Fruit fly (Drosophila melanogaster) whole organism, pupa: Measurements from ENCODE around the gene CG9395.
A peak's percentile ranks its signal among the peaks of the same experiment; 100 is the strongest.

Experiments used
- CG14655 ChIP-seq: fragments of 200-800 bp; sonication (Bioruptor generic); optimal IDR thresholded peaks from 3 replicates; lab custom pipeline; 2017; ENCODE audit warnings: mild to moderate bottlenecking, missing biosample characterization, missing genetic modification reagents, missing genetic modification characterization
- CG15710 ChIP-seq: fragments of 200-800 bp; sonication (Bioruptor generic); optimal IDR thresholded peaks from 2 replicates; lab custom pipeline; 2018; ENCODE audit warnings: missing biosample characterization, mild to moderate bottlenecking, missing genetic modification characterization, moderate library complexity
- CG34367 ChIP-seq: fragments of 200-800 bp; sonication (Bioruptor generic); optimal IDR thresholded peaks from 2 replicates; lab custom pipeline; 2018; ENCODE audit warnings: missing biosample characterization, mild to moderate bottlenecking, missing genetic modification characterization
- CG4496 ChIP-seq: fragments of 200-800 bp; sonication (Bioruptor generic); IDR thresholded peaks from 3 replicates; pipeline ENCODE4 v1.3.6; 2022; ENCODE audit warnings: missing biosample characterization, missing genetic modification characterization
- CG8159 ChIP-seq: fragments of 200-800 bp; sonication (Bioruptor generic); optimal IDR thresholded peaks from 3 replicates; lab custom pipeline; 2018; ENCODE audit warnings: missing biosample characterization, mild to moderate bottlenecking, missing genetic modification characterization, moderate library complexity
- CG8301 ChIP-seq: fragments of 200-800 bp; sonication (Bioruptor generic); optimal IDR thresholded peaks from 2 replicates; lab custom pipeline; 2018; ENCODE audit warnings: missing biosample characterization, mild to moderate bottlenecking, missing genetic modification characterization
- CG9948 ChIP-seq: fragments of 200-800 bp; sonication (Bioruptor generic); optimal IDR thresholded peaks from 2 replicates; lab custom pipeline; 2018; ENCODE audit warnings: missing biosample characterization, mild to moderate bottlenecking, missing genetic modification characterization, moderate library complexity
- D1 ChIP-seq: fragments of 200-800 bp; sonication (Bioruptor generic); optimal IDR thresholded peaks from 2 replicates; lab custom pipeline; 2018; ENCODE audit warnings: missing biosample characterization, mild to moderate bottlenecking, missing genetic modification characterization, moderate library complexity
- Pif1A ChIP-seq: fragments of 200-800 bp; sonication (Bioruptor generic); optimal IDR thresholded peaks from 3 replicates; lab custom pipeline; 2016; ENCODE audit warnings: missing biosample characterization, missing genetic modification characterization
- Pif1B ChIP-seq: fragments of 200-800 bp; sonication (Bioruptor generic); optimal IDR thresholded peaks from 3 replicates; lab custom pipeline; 2016; ENCODE audit warnings: missing biosample characterization, missing genetic modification characterization
- Snoo ChIP-seq: fragments of 200-800 bp; sonication (Bioruptor generic); optimal IDR thresholded peaks from 3 replicates; lab custom pipeline; 2017; ENCODE audit warnings: missing biosample characterization, mild to moderate bottlenecking, missing genetic modification characterization, inconsistent platforms
- fd96Ca ChIP-seq: fragments of 200-800 bp; sonication (Bioruptor generic); IDR thresholded peaks from 3 replicates; pipeline ENCODE4 v1.3.6; 2022; ENCODE audit warnings: missing biosample characterization, missing genetic modification characterization
- rn ChIP-seq: fragments of 200-800 bp; sonication (Bioruptor generic); IDR thresholded peaks from 2 replicates; pipeline ENCODE4 v1.3.6; 2022; ENCODE audit warnings: missing biosample characterization, missing genetic modification characterization

- TF ChIP-seq Pif1B (no peak), CG9948 (tag; lab: Kevin White, UChicago) (peak; percentile 39), D1 (peak; percentile 30), Pif1A (GFP tag; lab: Kevin White, UChicago) (no peak), CG4496 (GFP tag; lab: Robert Waterston, UW) (no peak), CG8159 (tag; lab: Kevin White, UChicago) (peak; percentile 44), fd96Ca (GFP tag; lab: Robert Waterston, UW) (no peak), Snoo (tag; lab: Kevin White, UChicago) (peak; percentile 3), CG34367 (tag; lab: Kevin White, UChicago) (no peak), CG14655 (GFP tag; lab: Kevin White, UChicago) (no peak), CG8301 (tag; lab: Kevin White, UChicago) (no peak), CG15710 (tag; lab: Kevin White, UChicago) (no peak), rn (GFP tag; lab: Robert Waterston, UW) (0 out of 2 replicates have a peak, but pooled peaks have one; percentile 13)
Observed at dm6 chr2L:13366109-13366747, 11.4 kb upstream of the CG9395 start, which contains the start of the genes Nnp-1 and Grx3.
